Fruit fly (Drosophila melanogaster) whole organism, embryonic: ENCODE results near the gene Sk1.

Experiments used
- Atf-2 ChIP-seq: fragments of 200-800 bp; sonication (Bioruptor generic); optimal IDR thresholded peaks from 2 replicates; lab custom pipeline; 2016; ENCODE audit warnings: missing biosample characterization, missing genetic modification characterization
- Blimp-1 ChIP-seq: fragments of 200-800 bp; sonication (Bioruptor generic); optimal IDR thresholded peaks from 3 replicates; lab custom pipeline; 2018; ENCODE audit warnings: missing biosample characterization, missing genetic modification characterization, mild to moderate bottlenecking, moderate library complexity, missing genetic modification reagents
- CG11398 ChIP-seq: fragments of 200-800 bp; sonication (Bioruptor generic); optimal IDR thresholded peaks from 2 replicates; lab custom pipeline; 2016; ENCODE audit warnings: missing biosample characterization, missing genetic modification characterization
- CG11504 ChIP-seq: fragments of 200-800 bp; sonication (Bioruptor generic); optimal IDR thresholded peaks from 3 replicates; lab custom pipeline; 2019; ENCODE audit warnings: missing biosample characterization, mild to moderate bottlenecking, missing genetic modification characterization, moderate library complexity
- CG13775 ChIP-seq: fragments of 200-800 bp; sonication (Bioruptor generic); optimal IDR thresholded peaks from 3 replicates; lab custom pipeline; 2017; ENCODE audit warnings: missing biosample characterization, mild to moderate bottlenecking, missing genetic modification characterization
- CG13894 ChIP-seq: fragments of 200-800 bp; sonication (Bioruptor generic); optimal IDR thresholded peaks from 3 replicates; lab custom pipeline; 2018; ENCODE audit warnings: missing biosample characterization, mild to moderate bottlenecking, missing genetic modification characterization, moderate library complexity
- CG1647 ChIP-seq: fragments of 200-800 bp; sonication (Bioruptor generic); optimal IDR thresholded peaks from 3 replicates; lab custom pipeline; 2016; ENCODE audit warnings: missing biosample characterization, missing genetic modification characterization
- CG16815 ChIP-seq: fragments of 200-800 bp; sonication (Bioruptor generic); optimal IDR thresholded peaks from 3 replicates; lab custom pipeline; 2017; ENCODE audit warnings: missing biosample characterization, mild to moderate bottlenecking, missing genetic modification characterization
- CG1832 ChIP-seq: fragments of 200-800 bp; sonication (Bioruptor generic); optimal IDR thresholded peaks from 2 replicates; lab custom pipeline; 2017; ENCODE audit warnings: missing biosample characterization, mild to moderate bottlenecking, missing genetic modification characterization, inconsistent platforms
- CG18619 ChIP-seq: fragments of 200-800 bp; sonication (Bioruptor generic); optimal IDR thresholded peaks from 3 replicates; lab custom pipeline; 2017; ENCODE audit warnings: missing biosample characterization, mild to moderate bottlenecking, missing genetic modification characterization
- CG30403 ChIP-seq: fragments of 200-800 bp; sonication (Bioruptor generic); optimal IDR thresholded peaks from 3 replicates; lab custom pipeline; 2016; ENCODE audit warnings: missing biosample characterization, missing genetic modification characterization
- CG7372 ChIP-seq: fragments of 200-800 bp; sonication (Bioruptor generic); IDR thresholded peaks from 2 replicates; pipeline ENCODE4 v1.3.6; 2022; ENCODE audit warnings: missing biosample characterization, missing genetic modification characterization
- CG7745 ChIP-seq: fragments of 200-800 bp; sonication (Bioruptor generic); optimal IDR thresholded peaks from 2 replicates; lab custom pipeline; 2018; ENCODE audit warnings: missing biosample characterization, mild to moderate bottlenecking, missing genetic modification characterization, moderate library complexity
- CG7987 ChIP-seq: fragments of 200-800 bp; sonication (Bioruptor generic); optimal IDR thresholded peaks from 2 replicates; lab custom pipeline; 2018; ENCODE audit warnings: missing biosample characterization, mild to moderate bottlenecking, missing genetic modification characterization, moderate library complexity
- CG8924 ChIP-seq: fragments of 200-800 bp; optimal IDR thresholded peaks from 3 replicates; lab custom pipeline; 2019; ENCODE audit warnings: missing biosample characterization, mild to moderate bottlenecking, missing genetic modification characterization, moderate library complexity
- CG9437 ChIP-seq: fragments of 200-800 bp; sonication (Bioruptor generic); optimal IDR thresholded peaks from 2 replicates; lab custom pipeline; 2018; ENCODE audit warnings: missing biosample characterization, mild to moderate bottlenecking, missing genetic modification characterization
- Camta ChIP-seq: fragments of 200-800 bp; sonication (Bioruptor generic); optimal IDR thresholded peaks from 2 replicates; lab custom pipeline; 2016; ENCODE audit warnings: missing biosample characterization, missing genetic modification characterization
- D19A ChIP-seq: fragments of 200-800 bp; optimal IDR thresholded peaks from 3 replicates; lab custom pipeline; 2019; ENCODE audit warnings: missing biosample characterization, mild to moderate bottlenecking, missing genetic modification characterization, moderate library complexity
- D19B ChIP-seq: fragments of 200-800 bp; sonication (Bioruptor generic); optimal IDR thresholded peaks from 2 replicates; lab custom pipeline; 2017; ENCODE audit warnings: missing biosample characterization, mild to moderate bottlenecking, missing genetic modification characterization
- E2f1 ChIP-seq: fragments of 200-800 bp; sonication (Bioruptor generic); IDR thresholded peaks from 2 replicates; pipeline ENCODE4 v1.3.6; 2022; ENCODE audit warnings: missing biosample characterization, missing genetic modification characterization
- Elba2 ChIP-seq: fragments of 200-800 bp; sonication (Bioruptor generic); optimal IDR thresholded peaks from 3 replicates; lab custom pipeline; 2016; ENCODE audit warnings: missing biosample characterization, missing genetic modification characterization
- Gsc ChIP-seq: fragments of 200-800 bp; sonication (Bioruptor generic); IDR thresholded peaks from 2 replicates; pipeline ENCODE4 v1.3.6; 2022; ENCODE audit warnings: missing biosample characterization, missing genetic modification characterization
- Hey ChIP-seq: fragments of 200-800 bp; sonication (Bioruptor generic); optimal IDR thresholded peaks from 3 replicates; lab custom pipeline; 2018; ENCODE audit warnings: missing biosample characterization, mild to moderate bottlenecking, missing genetic modification characterization
- Hmr ChIP-seq: fragments of 200-800 bp; sonication (Bioruptor generic); optimal IDR thresholded peaks from 3 replicates; lab custom pipeline; 2017; ENCODE audit warnings: mild to moderate bottlenecking, missing biosample characterization, missing genetic modification reagents, missing genetic modification characterization
- Hr78 ChIP-seq, 2 experiments: fragments of 200-800 bp in 1 of 2; fragments of >200 bp in 1 of 2; sonication (Bioruptor generic) in 1 of 2; optimal IDR thresholded peaks; 2 replicates each; lab custom pipeline; 2017 to 2019; ENCODE audit warnings: missing biosample characterization in 2 of 2, missing genetic modification characterization in 2 of 2, mild to moderate bottlenecking in 1 of 2, moderate library complexity in 1 of 2
- Lpt ChIP-seq: fragments of >200 bp; optimal IDR thresholded peaks from 2 replicates; lab custom pipeline; 2018; ENCODE audit warnings: missing biosample characterization, missing genetic modification characterization
- Max ChIP-seq: fragments of 200-800 bp; sonication (Bioruptor generic); optimal IDR thresholded peaks from 2 replicates; lab custom pipeline; 2016; ENCODE audit warnings: missing biosample characterization, mild to moderate bottlenecking, missing genetic modification characterization
- Mes4 ChIP-seq: fragments of 200-800 bp; sonication (Bioruptor generic); optimal IDR thresholded peaks from 2 replicates; lab custom pipeline; 2016; ENCODE audit warnings: missing biosample characterization, missing genetic modification characterization
- Neu2 ChIP-seq: fragments of 200-800 bp; sonication (Bioruptor generic); optimal IDR thresholded peaks from 3 replicates; lab custom pipeline; 2016; ENCODE audit warnings: missing biosample characterization, missing genetic modification characterization, borderline replicate concordance
- Nf-YB ChIP-seq: fragments of 200-800 bp; sonication (Bioruptor generic); optimal IDR thresholded peaks from 3 replicates; lab custom pipeline; 2019; ENCODE audit warnings: missing biosample characterization, mild to moderate bottlenecking, missing genetic modification characterization, moderate library complexity
- Side ChIP-seq: fragments of 200-800 bp; sonication (Bioruptor generic); optimal IDR thresholded peaks from 2 replicates; lab custom pipeline; 2016; ENCODE audit warnings: missing biosample characterization, missing genetic modification characterization
- YL-1 ChIP-seq: fragments of 200-800 bp; sonication (Bioruptor generic); optimal IDR thresholded peaks from 3 replicates; lab custom pipeline; 2017; ENCODE audit warnings: missing biosample characterization, mild to moderate bottlenecking, missing genetic modification characterization
- dimm ChIP-seq: fragments of 200-800 bp; sonication (Bioruptor generic); IDR thresholded peaks from 2 replicates; pipeline ENCODE4 v1.3.6; 2022; ENCODE audit warnings: missing biosample characterization, missing genetic modification characterization
- dpn ChIP-seq, 2 experiments: fragments of 200-800 bp; sonication (Bioruptor generic); optimal IDR thresholded peaks; 3 replicates each; lab custom pipeline; 2016; ENCODE audit warnings: missing biosample characterization in 2 of 2, missing genetic modification characterization in 2 of 2
- hth ChIP-seq: fragments of >200 bp; optimal IDR thresholded peaks from 2 replicates; lab custom pipeline; 2017; ENCODE audit warnings: inconsistent platforms
- lbe ChIP-seq: fragments of 200-800 bp; sonication (Bioruptor generic); optimal IDR thresholded peaks from 2 replicates; lab custom pipeline; 2016; ENCODE audit warnings: missing biosample characterization, mild to moderate bottlenecking, missing genetic modification characterization
- lilli ChIP-seq: fragments of 200-800 bp; sonication (Bioruptor generic); optimal IDR thresholded peaks from 3 replicates; lab custom pipeline; 2016; ENCODE audit warnings: missing biosample characterization, missing genetic modification characterization
- lmd ChIP-seq: fragments of 200-800 bp; sonication (Bioruptor generic); IDR thresholded peaks from 2 replicates; pipeline ENCODE4 v1.3.6; 2022; ENCODE audit warnings: missing biosample characterization, missing genetic modification characterization
- lov ChIP-seq, 2 experiments: fragments of 200-800 bp in 1 of 2; fragments of >200 bp in 1 of 2; sonication (Bioruptor generic) in 1 of 2; IDR thresholded peaks in 1 of 2; optimal IDR thresholded peaks in 1 of 2; 2 replicates in 1 of 2; 3 replicates in 1 of 2; pipeline versions ENCODE4 v1.3.6 to Lab custom; 2017 to 2022; ENCODE audit warnings: missing biosample characterization in 1 of 2, missing genetic modification characterization in 1 of 2
- mirr ChIP-seq: fragments of 200-800 bp; sonication (Bioruptor generic); optimal IDR thresholded peaks from 3 replicates; lab custom pipeline; 2018; ENCODE audit warnings: missing biosample characterization, mild to moderate bottlenecking, missing genetic modification characterization
- otp ChIP-seq: fragments of 200-800 bp; sonication (Bioruptor generic); IDR thresholded peaks from 3 replicates; pipeline ENCODE4, ENCODE4 v1.3.6; 2022; ENCODE audit warnings: missing biosample characterization, missing genetic modification characterization
- pnt ChIP-seq: fragments of 200-800 bp; sonication (Bioruptor generic); optimal IDR thresholded peaks from 3 replicates; lab custom pipeline; 2016; ENCODE audit warnings: missing biosample characterization, missing genetic modification characterization
- ranshi ChIP-seq: fragments of 200-800 bp; sonication (Bioruptor generic); IDR thresholded peaks from 2 replicates; pipeline ENCODE4 v1.3.6; 2022; ENCODE audit warnings: missing biosample characterization, missing genetic modification characterization
- slou ChIP-seq: fragments of 200-800 bp; sonication (Bioruptor generic); optimal IDR thresholded peaks from 3 replicates; lab custom pipeline; 2016; ENCODE audit warnings: missing biosample characterization, missing genetic modification characterization
- so ChIP-seq: fragments of 200-800 bp; sonication (Bioruptor generic); IDR thresholded peaks from 3 replicates; pipeline ENCODE4 v1.3.6; 2022; ENCODE audit warnings: missing biosample characterization, missing genetic modification characterization
- tin ChIP-seq: fragments of 200-800 bp; sonication (Bioruptor generic); optimal IDR thresholded peaks from 3 replicates; lab custom pipeline; 2016; ENCODE audit warnings: missing biosample characterization, missing genetic modification characterization
- tna ChIP-seq: fragments of 200-800 bp; sonication (Bioruptor generic); IDR thresholded peaks from 2 replicates; pipeline ENCODE4 v1.3.6; 2022; ENCODE audit warnings: missing biosample characterization, missing genetic modification characterization; ENCODE audit not compliant: partially characterized antibody
- unc-4 ChIP-seq: fragments of 200-800 bp; sonication (Bioruptor generic); IDR thresholded peaks from 2 replicates; pipeline ENCODE4 v1.3.6; 2022; ENCODE audit warnings: missing biosample characterization, missing genetic modification characterization; ENCODE audit not compliant: partially characterized antibody
- unpg ChIP-seq: fragments of 200-800 bp; sonication (Bioruptor generic); optimal IDR thresholded peaks from 3 replicates; lab custom pipeline; 2018; ENCODE audit warnings: missing biosample characterization, mild to moderate bottlenecking, missing genetic modification characterization, moderate library complexity

Gene Sk1

DNA sequence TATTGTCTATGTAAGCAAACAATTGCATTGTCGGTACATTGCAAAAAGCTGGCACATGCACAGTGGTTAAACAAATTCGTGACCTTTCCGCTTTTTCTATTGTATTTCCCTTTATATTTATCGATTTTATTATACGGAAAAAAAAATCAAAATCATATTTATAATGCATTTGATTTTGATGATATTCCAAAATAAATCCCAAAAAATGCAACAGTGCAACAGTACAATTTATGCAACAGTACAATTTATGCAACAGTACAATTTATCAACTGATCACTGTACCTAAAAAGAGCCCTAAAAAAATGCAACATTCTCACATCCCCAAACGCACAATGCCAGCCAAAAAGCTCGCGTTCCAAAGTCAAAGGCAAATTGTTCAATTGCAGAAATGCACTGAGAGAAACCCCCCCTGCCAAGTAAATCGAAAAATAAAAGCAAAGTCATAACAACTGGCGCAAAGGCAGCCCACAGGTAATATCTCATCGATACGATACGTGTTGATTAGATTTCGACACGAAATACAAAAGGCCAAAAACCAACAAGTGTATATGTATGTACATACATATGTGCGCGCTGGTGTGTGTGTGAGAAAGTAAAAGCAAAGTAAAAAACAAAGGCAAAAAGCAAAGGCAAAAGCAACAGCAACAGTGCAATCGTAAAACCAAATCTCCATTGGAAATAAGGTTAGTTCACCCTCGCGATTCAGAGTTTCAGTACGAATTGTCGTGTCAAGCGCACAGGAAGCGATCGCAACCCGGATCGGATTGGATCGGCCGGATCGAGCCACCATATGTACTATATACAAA lies at the start of gene Sk1:
Sk1 (plus strand) TSS at position 711 of the 806 bp plus-strand sequence.
- TF ChIP-seq lilli (GFP tag; lab: Kevin White, UChicago), result no peak
- TF ChIP-seq CG7987 (GFP tag; lab: Kevin White, UChicago), result no peak
- peak; percentile 84 for TF ChIP-seq mirr (GFP tag; lab: Kevin White, UChicago)
- no peak for TF ChIP-seq lmd (GFP tag; lab: Robert Waterston, UW)
- no peak for TF ChIP-seq Atf-2 (GFP tag; lab: Kevin White, UChicago)
- no peak for TF ChIP-seq CG16815 (GFP tag; lab: Kevin White, UChicago)
- TF ChIP-seq Gsc, result no peak
- no peak for TF ChIP-seq CG1647 (GFP tag; lab: Kevin White, UChicago)
- no peak for TF ChIP-seq slou
- no peak for TF ChIP-seq Hey (tag; lab: Kevin White, UChicago)
- TF ChIP-seq D19B (GFP tag; lab: Kevin White, UChicago), result no peak
- no peak for TF ChIP-seq otp (GFP tag; lab: Robert Waterston, UW)
- no peak for TF ChIP-seq YL-1 (GFP tag; lab: Kevin White, UChicago)
- no peak for TF ChIP-seq E2f1 (GFP tag; lab: Robert Waterston, UW)
- 0 out of 2 replicates have a peak, but pooled peaks have one; percentile 3 for TF ChIP-seq CG7372
- no peak for TF ChIP-seq unc-4 (GFP tag; lab: Robert Waterston, UW)
- no peak for TF ChIP-seq CG30403 (GFP tag; lab: Kevin White, UChicago)
- TF ChIP-seq CG11398 (GFP tag; lab: Kevin White, UChicago), result no peak
- no peak for TF ChIP-seq CG1832 (GFP tag; lab: Kevin White, UChicago)
- TF ChIP-seq pnt (GFP tag; lab: Kevin White, UChicago), result no peak
- no peak for TF ChIP-seq Lpt (GFP tag; lab: Kevin White, UChicago)
- peak in 1 of 2 experiments; percentile 20 for TF ChIP-seq Hr78 (GFP tag; optimal IDR thresholded peaks at IDR 0.05; lab: Kevin White, UChicago)
- no peak for TF ChIP-seq Max
- no peak for TF ChIP-seq Nf-YB (GFP tag; lab: Kevin White, UChicago)
- TF ChIP-seq CG8924 (tag; lab: Kevin White, UChicago), result no peak
- no peak for TF ChIP-seq tin (GFP tag; lab: Kevin White, UChicago)
- no peak for TF ChIP-seq CG9437 (GFP tag; lab: Kevin White, UChicago)
- peak; percentile 17 for TF ChIP-seq CG11504 (tag; lab: Kevin White, UChicago)
- TF ChIP-seq tna (GFP tag; lab: Robert Waterston, UW), result no peak
- TF ChIP-seq CG18619 (GFP tag; lab: Kevin White, UChicago), result no peak
- no peak for TF ChIP-seq Elba2 (GFP tag; lab: Kevin White, UChicago)
- no peak for TF ChIP-seq Side (GFP tag; lab: Kevin White, UChicago)
- no peak for TF ChIP-seq D19A (tag; lab: Kevin White, UChicago)
- no peak for TF ChIP-seq dimm (GFP tag; lab: Robert Waterston, UW)
- TF ChIP-seq unpg, result no peak
- no peak for TF ChIP-seq Neu2 (GFP tag; lab: Kevin White, UChicago)
- TF ChIP-seq dpn (GFP tag; optimal IDR thresholded peaks at IDR 0.05; lab: Kevin White, UChicago), result peak in 1 of 2 experiments; percentile 3
- TF ChIP-seq CG13775 (GFP tag; lab: Kevin White, UChicago), result no peak
- TF ChIP-seq so (GFP tag; lab: Robert Waterston, UW), result no peak
- TF ChIP-seq lbe, result no peak
- TF ChIP-seq hth (lab: Kevin White, UChicago), result no peak
- TF ChIP-seq CG7745 (tag; lab: Kevin White, UChicago), result no peak
- TF ChIP-seq lov (optimal IDR thresholded peaks at IDR 0.05; lab: Kevin White, UChicago), result no peak
- no peak for TF ChIP-seq lov (GFP tag; IDR thresholded peaks at IDR 0.05; lab: Robert Waterston, UW)
- TF ChIP-seq Hmr, result no peak
- TF ChIP-seq Mes4 (GFP tag; lab: Kevin White, UChicago), result no peak
- no peak for TF ChIP-seq Camta (GFP tag; lab: Kevin White, UChicago)
- TF ChIP-seq CG13894 (tag; lab: Kevin White, UChicago), result peak; percentile 22
- no peak for TF ChIP-seq ranshi
- TF ChIP-seq Blimp-1 (GFP tag; lab: Kevin White, UChicago), result peak; percentile 29
